Fruit fly (Drosophila melanogaster) whole organism, larva: Measurements from ENCODE around the gene GstD6.

Experiments
- noc ChIP-seq: fragments of 200-800 bp; sonication (Bioruptor generic); optimal IDR thresholded peaks from 3 replicates; lab custom pipeline; 2019; ENCODE audit warnings: missing biosample characterization, mild to moderate bottlenecking, missing genetic modification characterization, moderate library complexity

Gene GstD6

DNA sequence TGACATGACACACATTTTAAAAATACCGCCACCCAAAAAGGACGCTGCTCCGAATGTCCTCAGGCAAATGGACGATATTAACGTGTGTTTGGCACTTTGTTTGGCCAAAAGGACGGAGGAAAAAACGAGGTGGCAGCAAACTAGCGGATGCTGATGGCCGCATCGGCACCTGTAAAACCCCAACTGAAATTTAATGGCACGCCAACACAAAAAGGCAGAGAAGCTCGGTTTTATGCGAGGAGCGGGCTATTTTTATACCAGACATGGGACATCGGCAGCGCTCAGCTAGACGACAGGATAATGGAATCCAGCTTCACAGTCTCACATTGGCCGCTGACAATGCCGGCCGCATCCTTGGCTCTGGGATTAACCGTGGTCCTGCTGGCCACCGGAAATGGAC, 9.0 kb downstream of the GstD6 start, which contains the start of gene Sol1:
Sol1 (plus strand) TSS at position 301 of the 400 bp plus-strand sequence.
- no peak for TF ChIP-seq noc

DNA sequence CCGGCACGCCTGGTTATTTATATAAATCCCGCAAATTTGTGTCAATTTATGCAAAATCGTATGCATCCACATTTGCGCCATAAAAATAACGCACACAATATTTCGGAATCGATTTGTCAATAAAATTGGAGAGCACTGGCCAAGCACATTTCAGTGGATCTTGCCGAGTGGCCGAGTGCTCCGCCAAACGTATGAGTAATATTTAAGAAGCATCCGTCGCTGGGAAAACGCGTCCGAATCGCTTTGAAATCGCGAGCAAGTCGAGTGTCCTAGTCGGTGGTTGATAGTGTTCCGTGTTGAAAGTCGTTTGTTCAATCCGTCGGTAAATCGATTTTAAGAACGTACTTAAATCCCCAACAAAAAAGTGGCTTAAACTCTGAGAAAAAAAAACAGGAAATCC, 10.0 kb downstream of the GstD6 start, which contains the start of gene CG33098:
CG33098 (plus strand) TSS at position 224 of the 400 bp plus-strand sequence.
- no peak for TF ChIP-seq noc

DNA sequence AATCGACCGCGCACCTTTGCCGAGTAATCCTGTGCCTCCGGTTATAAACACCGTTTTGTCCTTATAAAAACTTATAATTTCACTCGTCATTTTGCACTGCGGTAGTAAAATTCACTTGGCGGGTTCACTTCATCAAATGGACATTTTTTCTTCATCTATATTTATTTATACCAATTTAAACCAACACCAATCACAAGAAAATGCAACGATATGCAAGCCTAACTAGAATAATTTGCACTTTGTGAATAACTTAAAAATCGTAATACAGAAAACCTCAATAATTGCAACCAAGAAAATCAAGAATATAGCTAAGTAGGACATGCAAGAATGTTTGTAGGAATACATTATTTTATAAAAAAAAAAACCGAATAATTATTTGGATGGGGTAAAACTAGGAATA, 19.0 kb downstream of the GstD6 start, which contains the start of the genes CG10096 and CG10097:
CG10096 (minus strand) TSS at position 101 of the 400 bp plus-strand sequence.
CG10097 (minus strand) TSS at position 101 of the 400 bp plus-strand sequence.
- TF ChIP-seq noc = no peak

DNA sequence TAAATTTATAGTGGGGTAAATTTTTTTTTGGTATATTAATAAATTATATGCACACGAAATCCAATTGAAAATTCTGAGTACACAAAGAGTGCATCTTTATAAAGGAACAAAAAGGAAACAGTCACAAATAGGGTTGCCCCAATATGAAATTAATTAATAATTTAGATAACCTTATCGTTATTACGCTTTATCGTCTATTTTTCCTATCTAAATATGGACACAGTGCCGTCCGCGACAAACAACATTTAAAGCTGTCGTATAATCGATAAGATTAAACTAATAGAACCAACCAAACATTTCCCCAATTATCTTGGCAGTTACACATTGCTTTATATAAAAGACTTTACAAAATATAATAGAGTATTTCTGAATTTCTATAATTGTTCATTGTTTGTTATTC, 21.1 kb downstream of the GstD6 start:
- TF ChIP-seq noc = no peak

DNA sequence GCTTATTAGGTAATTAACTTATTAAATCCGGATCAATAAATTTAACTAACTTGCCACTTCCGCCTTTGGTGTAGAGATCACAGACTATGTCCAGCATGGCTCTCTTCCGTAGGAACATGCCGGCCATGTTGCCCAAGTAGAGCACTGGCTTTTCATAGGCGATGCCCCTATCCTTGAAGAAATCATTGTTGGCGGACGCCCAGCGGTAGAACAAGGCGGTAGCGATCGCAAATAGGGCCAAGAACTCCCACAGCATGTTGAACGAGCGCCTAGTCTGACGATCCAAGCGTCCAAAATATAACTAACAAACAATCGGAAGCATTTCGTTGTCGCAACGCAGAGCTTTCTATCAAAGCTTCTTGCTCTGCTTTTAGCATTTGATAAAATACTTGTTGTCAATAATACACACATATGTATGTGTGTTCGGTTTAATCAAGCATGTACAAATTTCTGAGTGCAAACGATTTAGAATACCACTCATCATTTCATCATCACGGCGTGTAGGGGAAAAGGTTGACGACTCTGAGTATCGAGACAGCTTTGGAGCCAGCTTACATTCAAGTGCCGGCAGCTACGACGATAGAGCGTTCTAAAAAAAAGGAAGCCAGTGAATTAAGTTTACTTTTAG, 21.8 kb downstream of the GstD6 start, which contains the start of gene Cyp9f3:
Cyp9f3 (minus strand) TSS at position 310 of the 628 bp plus-strand sequence.
- no peak for TF ChIP-seq noc

DNA sequence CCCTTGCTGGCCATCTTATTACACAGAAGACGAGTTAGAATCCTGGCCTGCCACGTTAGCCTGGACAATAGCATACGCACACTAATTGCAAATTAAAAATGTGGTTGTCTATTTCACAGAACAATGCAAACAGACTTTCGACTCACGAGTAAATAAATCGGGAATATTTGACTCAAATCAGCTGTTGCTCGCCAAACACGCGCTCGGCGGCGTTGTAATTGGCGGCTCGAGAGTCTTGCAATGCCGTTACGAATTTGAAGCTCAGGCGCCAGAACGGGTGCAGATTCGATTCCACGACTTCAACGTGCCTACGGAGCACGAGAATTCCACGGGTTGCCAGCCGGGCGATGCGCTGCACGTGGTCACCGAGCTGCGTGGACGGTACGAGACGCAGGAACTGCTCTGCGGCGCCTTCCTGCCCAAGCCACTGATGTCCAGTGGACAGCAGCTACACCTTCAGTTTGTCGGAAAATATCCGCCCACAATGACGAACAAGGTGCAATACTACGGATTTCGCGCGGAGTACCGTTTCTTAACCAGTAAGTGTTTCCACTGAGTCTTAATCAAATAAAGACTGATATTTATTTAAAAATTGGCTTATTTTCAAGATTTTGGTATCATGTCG, 24.9 kb downstream of the GstD6 start, which contains the start of gene DNAlig3:
DNAlig3 (minus strand) TSS at position 168 of the 625 bp plus-strand sequence.
- TF ChIP-seq noc = no peak

DNA sequence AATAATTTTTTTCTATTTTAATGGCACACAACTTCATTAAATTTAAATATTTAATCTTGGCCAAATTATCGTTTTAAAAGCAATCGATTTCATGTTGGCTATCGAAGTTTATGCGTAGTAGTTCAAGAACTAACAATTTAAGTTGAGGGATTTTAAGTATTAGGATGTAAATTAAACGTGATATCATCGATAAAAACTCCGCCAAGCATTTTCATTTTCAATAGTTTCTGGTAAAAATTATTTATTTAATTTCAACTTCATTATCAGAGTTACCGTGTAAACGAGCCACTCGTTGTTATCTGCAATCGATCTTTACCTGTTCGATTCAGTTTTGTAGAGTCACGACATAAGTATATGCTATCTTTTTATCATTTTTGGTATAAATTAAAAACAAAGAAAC, 26.0 kb downstream of the GstD6 start:
- TF ChIP-seq noc = peak; percentile 97

DNA sequence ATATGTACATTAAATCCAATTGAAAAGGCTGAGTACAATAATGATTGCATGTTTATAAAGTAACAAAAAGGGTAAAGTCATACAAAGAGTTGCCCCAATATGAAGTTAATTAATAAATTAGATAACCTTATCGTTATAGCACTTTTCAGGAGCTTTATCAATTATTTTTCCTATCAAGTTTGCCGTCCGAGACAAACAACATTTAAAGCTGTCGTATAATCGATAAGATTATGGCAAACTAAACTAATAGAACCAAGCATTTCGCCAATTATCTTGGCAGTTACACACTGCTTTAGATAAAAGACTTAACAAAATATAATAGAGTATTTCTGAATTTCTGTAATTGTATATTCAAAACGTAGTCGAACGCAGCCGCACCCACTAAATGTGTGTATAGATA, 28.2 kb downstream of the GstD6 start:
- no peak for TF ChIP-seq noc

DNA sequence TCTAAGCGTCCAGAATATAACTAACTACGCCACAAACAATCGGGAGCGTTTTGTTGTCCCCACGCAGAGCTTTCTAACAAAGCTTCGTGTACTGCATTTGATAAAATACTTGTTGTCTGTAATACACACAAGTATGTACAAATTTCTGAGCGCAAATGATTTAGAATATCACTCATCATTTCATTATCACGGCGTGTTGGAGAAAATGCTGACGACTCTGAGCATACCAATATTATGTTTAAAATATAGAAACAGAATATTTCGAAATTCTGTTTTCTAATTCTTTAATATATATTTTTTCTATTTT, 29.0 kb downstream of the GstD6 start, which contains the start of gene Cyp9f2:
Cyp9f2 (minus strand) TSS at position 101 of the 307 bp plus-strand sequence.
- TF ChIP-seq noc = no peak

DNA sequence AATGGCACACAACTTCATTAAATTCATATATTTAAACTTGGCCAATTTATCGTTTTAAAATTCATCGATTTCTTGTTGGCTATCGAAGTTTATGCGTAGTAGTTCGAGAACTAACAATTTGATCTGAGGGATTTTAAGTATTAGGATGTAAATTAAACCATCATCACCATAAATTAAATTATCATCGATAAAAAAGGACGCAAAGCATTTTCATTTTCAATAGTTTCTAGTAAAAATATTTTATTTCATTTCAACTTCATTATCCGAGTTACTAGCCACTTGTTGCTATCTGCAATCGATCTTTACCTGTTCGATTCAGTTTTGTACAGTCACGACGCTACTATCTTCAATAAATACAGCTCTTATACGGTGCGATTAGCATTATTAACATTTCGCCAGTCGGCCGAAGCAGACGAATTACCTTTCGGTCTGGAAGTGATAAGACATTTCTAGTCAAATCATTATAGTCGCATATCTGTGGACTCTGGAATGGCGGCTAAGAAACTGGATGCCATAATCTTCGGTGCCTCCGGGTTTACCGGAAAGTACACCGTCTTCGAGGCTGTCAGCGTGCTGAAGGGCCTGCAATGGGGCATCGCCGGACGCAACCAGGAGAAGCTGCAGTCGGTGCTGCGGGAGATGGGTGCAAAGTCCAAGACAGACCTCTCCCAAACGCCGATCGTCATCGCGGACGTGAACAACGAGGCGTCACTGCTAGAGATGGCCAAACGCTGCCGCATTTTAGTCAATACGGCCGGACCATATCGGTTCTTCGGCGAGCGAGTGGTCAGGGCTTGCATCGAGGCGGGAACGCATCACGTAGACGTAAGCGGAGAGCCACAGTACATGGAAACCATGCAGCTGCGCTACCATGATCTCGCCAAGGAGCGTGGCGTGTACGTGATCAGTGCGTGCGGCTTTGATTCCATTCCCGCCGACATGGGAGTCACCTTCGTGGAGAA, 29.6 kb downstream of the GstD6 start, which contains the start of gene CG5167:
CG5167 (plus strand) TSS at position 298 of the 962 bp plus-strand sequence.
- TF ChIP-seq noc = peak; percentile 68

DNA sequence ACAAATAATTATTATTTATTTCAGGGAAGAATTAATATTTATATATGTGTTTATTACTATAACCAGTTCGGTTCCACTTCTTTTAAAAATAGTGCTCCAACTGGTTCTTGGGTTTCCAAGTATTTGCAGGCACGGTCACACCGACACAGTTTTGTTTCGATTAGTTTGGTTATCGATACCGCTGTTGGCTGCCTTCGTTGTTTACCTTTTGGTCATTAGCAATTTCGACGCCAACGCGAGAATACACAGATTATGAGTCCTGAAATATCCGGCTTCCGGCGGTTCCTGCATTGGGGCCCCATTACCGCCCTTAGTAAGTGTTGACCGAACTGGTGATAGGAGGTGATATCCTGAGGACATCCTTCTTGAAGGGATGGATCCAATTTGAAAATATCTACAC, 31.2 kb downstream of the GstD6 start, which contains the start of gene CG5196:
CG5196 (plus strand) TSS at position 157 of the 400 bp plus-strand sequence.
- TF ChIP-seq noc = peak; percentile 37

DNA sequence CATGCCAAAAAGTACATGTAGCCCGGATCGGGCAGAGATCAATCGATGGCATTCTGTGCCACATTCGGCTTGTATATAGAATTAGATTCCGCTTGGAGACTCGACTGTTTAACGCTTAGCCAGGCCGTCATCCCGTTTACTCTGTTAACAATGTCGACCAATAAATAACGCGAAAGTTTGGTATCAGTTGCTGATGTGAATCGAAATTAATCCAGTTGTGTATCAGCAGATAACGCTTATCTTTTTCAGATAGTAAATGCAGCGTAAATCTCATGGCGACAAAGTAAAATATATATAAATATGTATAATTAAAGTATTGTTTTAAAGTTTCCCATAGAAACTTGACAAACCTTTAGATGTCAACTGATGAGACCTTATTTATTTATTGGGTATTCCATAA, 34.5 kb downstream of the GstD6 start:
- peak; percentile 63 for TF ChIP-seq noc

DNA sequence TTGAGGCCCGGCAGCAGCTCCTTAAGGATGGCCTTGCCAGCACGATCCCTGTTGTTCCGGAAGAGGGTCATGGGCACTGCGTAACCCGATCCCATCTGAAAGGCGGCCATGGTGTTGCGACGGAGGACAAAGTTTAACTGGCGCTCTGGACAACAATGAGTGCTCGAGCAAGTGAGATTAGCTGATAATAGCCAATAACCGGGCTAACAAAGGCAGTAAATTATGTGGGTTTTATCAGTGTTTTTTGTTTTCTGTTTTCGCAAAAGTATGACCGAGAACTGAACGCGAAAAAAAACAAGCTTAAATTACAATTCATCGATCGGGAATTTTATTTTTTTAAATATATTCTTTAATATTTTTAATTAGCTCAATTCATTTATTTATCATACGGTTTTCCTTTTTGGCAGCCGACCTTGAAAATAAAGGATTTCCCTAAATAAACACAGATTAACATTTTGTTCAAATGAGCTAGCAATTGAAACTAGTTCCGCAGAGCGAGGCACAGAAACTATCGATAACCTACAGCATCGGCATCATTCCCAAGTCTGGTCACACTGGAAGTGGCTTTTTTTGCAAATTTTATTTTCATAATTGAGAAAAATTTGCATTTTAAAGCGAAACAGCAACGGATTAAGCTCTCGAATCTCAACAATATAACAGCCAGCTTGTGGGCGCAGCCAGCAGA, 36.5 kb downstream of the GstD6 start, which contains the start of the genes Dip-C and pps:
Dip-C (minus strand) TSS at position 486 of the 685 bp plus-strand sequence.
pps (plus strand) TSS at position 555 of the 685 bp plus-strand sequence.
- TF ChIP-seq noc = no peak

DNA sequence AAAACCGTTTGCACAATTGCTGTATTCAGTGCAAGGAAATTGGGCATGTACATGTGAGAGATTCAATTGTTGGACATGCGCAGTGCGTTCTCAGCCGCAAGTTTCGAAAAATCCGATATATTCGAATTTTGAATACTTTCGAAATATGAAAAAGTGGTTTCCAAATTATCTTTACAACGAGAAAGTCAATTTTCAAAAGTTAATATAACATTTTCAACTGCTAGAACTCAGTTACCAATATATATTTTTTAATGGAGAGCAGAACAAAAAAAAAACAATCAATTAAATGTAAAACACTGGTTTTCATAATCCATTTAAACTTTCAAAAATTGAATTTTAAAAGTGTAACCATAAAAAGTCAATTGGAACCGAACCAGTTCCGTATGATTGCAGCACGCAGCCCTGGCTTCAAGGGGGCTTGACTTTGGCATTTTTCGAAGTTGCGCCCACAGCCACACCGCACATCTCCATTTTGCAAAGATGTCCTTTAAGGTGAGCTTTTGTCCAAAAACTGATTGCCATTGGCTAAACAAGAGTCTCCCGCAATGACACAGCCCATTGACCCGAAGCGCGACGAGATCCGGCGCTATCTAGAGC, 45.5 kb downstream of the GstD6 start, which contains the start of the genes Scgbeta and CG17202:
Scgbeta (minus strand) TSS at position 51 of the 597 bp plus-strand sequence.
CG17202 (plus strand) TSS at position 390 of the 597 bp plus-strand sequence.
- no peak for TF ChIP-seq noc

DNA sequence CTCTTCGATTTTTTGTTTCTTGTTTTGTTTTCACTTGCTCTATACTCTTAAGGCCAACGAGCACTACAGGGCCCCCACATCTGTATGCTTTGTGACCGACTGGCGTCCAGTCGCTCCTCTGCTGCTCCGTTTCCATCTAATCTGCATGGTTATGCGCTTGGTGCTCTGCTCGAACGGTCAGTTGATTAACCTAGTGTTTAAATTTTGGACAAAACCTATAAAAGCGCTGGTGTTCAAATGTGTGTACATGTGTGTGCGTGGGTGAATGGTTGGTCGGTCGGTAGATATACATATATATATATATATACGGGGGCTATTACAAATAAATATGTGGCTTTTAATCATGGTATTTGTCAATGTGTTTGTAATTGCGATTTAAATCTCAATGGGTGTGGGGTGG, 47.1 kb downstream of the GstD6 start:
- TF ChIP-seq noc = no peak
